Fruit fly (Drosophila melanogaster) ovary, adult (tissue): ENCODE results near the gene chrb.

Source experiments
- CG17801 ChIP-seq: fragments of 200-800 bp; optimal IDR thresholded peaks from 2 replicates; lab custom pipeline; 2019; ENCODE audit warnings: missing biosample characterization, mild to moderate bottlenecking, missing genetic modification characterization, moderate library complexity; ENCODE audit not compliant: partially characterized antibody

chrb gene

dm6 chr3L:11487327-11487973, at the start of gene chrb:
TSS of gene chrb (plus strand) at chr3L:11487550.
- TF ChIP-seq CG17801 (GFP tag; lab: Kevin White, UChicago): peak; percentile 55

- no peak for TF ChIP-seq CG17801 (GFP tag; lab: Kevin White, UChicago)
These were observed 47.8 kb upstream of the chrb start for dm6 chr3L:11439570-11439969.

dm6 chr3L:11440258-11440657, 47.1 kb upstream of the chrb start:
- no peak for TF ChIP-seq CG17801 (GFP tag; lab: Kevin White, UChicago)

- TF ChIP-seq CG17801 (GFP tag; lab: Kevin White, UChicago): no peak
These were observed 46.6 kb upstream of the chrb start for dm6 chr3L:11440769-11441168.

dm6 chr3L:11441889-11442782, 45.2 kb upstream of the chrb start:
- no peak for TF ChIP-seq CG17801 (GFP tag; lab: Kevin White, UChicago)

dm6 chr3L:11443474-11444080, 43.8 kb upstream of the chrb start:
- TF ChIP-seq CG17801 (GFP tag; lab: Kevin White, UChicago): no peak

dm6 chr3L:11444169-11444568, 43.2 kb upstream of the chrb start:
- TF ChIP-seq CG17801 (GFP tag; lab: Kevin White, UChicago): no peak

dm6 chr3L:11444861-11445260, 42.5 kb upstream of the chrb start, which contains the start of gene CG7557:
TSS of gene CG7557 (plus strand) at chr3L:11445161.
- TF ChIP-seq CG17801 (GFP tag; lab: Kevin White, UChicago): no peak

dm6 chr3L:11447022-11447728, 40.2 kb upstream of the chrb start:
- TF ChIP-seq CG17801 (GFP tag; lab: Kevin White, UChicago): peak; percentile 19

dm6 chr3L:11448349-11448748, 39.0 kb upstream of the chrb start:
- no peak for TF ChIP-seq CG17801 (GFP tag; lab: Kevin White, UChicago)

- TF ChIP-seq CG17801 (GFP tag; lab: Kevin White, UChicago): no peak
These were observed 38.4 kb upstream of the chrb start for dm6 chr3L:11448935-11449334.

dm6 chr3L:11450535-11450934, 36.8 kb upstream of the chrb start:
- TF ChIP-seq CG17801 (GFP tag; lab: Kevin White, UChicago): no peak

- no peak for TF ChIP-seq CG17801 (GFP tag; lab: Kevin White, UChicago)
These were observed 32.9 kb upstream of the chrb start for dm6 chr3L:11454461-11454860.

dm6 chr3L:11458370-11458769, 29.0 kb upstream of the chrb start, which contains the start of the genes CG12289 and CG7551:
TSS of gene CG12289 (minus strand) at chr3L:11458470.
TSS of gene CG7551 (plus strand) at chr3L:11458490.
- no peak for TF ChIP-seq CG17801 (GFP tag; lab: Kevin White, UChicago)
